Fruit fly (Drosophila melanogaster) whole organism, embryonic: ENCODE results near the gene CG34258.

Source experiments
- Adf1 ChIP-seq: fragments of 200-800 bp; sonication (Bioruptor generic); IDR thresholded peaks from 2 replicates; pipeline ENCODE4 v1.3.6; 2022; ENCODE audit warnings: missing biosample characterization, missing genetic modification characterization
- Atf-2 ChIP-seq: fragments of 200-800 bp; sonication (Bioruptor generic); optimal IDR thresholded peaks from 2 replicates; lab custom pipeline; 2016; ENCODE audit warnings: missing biosample characterization, missing genetic modification characterization
- CG10321 ChIP-seq: fragments of 200-800 bp; sonication (Bioruptor generic); IDR thresholded peaks from 2 replicates; pipeline ENCODE4 v1.3.6; 2022; ENCODE audit warnings: missing biosample characterization, missing genetic modification characterization
- CG10543 ChIP-seq: fragments of 200-800 bp; sonication (Bioruptor generic); optimal IDR thresholded peaks from 3 replicates; lab custom pipeline; 2017; ENCODE audit warnings: missing biosample characterization, mild to moderate bottlenecking, missing genetic modification characterization, moderate library complexity
- CG11398 ChIP-seq: fragments of 200-800 bp; sonication (Bioruptor generic); optimal IDR thresholded peaks from 2 replicates; lab custom pipeline; 2016; ENCODE audit warnings: missing biosample characterization, missing genetic modification characterization
- CG11456 ChIP-seq: fragments of 200-800 bp; sonication (Bioruptor generic); IDR thresholded peaks from 3 replicates; pipeline ENCODE4 v1.3.6; 2022; ENCODE audit warnings: missing biosample characterization, missing genetic modification characterization
- CG11560 ChIP-seq: fragments of 200-800 bp; sonication (Bioruptor generic); IDR thresholded peaks from 3 replicates; pipeline ENCODE4 v1.3.6; 2022; ENCODE audit warnings: missing biosample characterization, missing genetic modification characterization
- CG11723 ChIP-seq: fragments of 200-800 bp; sonication (Bioruptor generic); optimal IDR thresholded peaks from 2 replicates; lab custom pipeline; 2017; ENCODE audit warnings: missing biosample characterization, mild to moderate bottlenecking, missing genetic modification characterization
- CG12744 ChIP-seq: fragments of 200-800 bp; sonication (Bioruptor generic); optimal IDR thresholded peaks from 2 replicates; lab custom pipeline; 2016; ENCODE audit warnings: missing biosample characterization, missing genetic modification characterization
- CG14965 ChIP-seq: fragments of 200-800 bp; sonication (Bioruptor generic); optimal IDR thresholded peaks from 2 replicates; lab custom pipeline; 2016; ENCODE audit warnings: missing biosample characterization, missing genetic modification characterization, borderline replicate concordance
- CG16815 ChIP-seq: fragments of 200-800 bp; sonication (Bioruptor generic); optimal IDR thresholded peaks from 3 replicates; lab custom pipeline; 2017; ENCODE audit warnings: missing biosample characterization, mild to moderate bottlenecking, missing genetic modification characterization
- CG17802 ChIP-seq: fragments of 200-800 bp; sonication (Bioruptor generic); optimal IDR thresholded peaks from 2 replicates; lab custom pipeline; 2018; ENCODE audit warnings: missing biosample characterization, mild to moderate bottlenecking, missing genetic modification characterization, moderate library complexity
- CG18011 ChIP-seq: fragments of 200-800 bp; sonication (Bioruptor generic); optimal IDR thresholded peaks from 2 replicates; lab custom pipeline; 2017; ENCODE audit warnings: missing biosample characterization, missing genetic modification characterization, mild to moderate bottlenecking, moderate library complexity, missing genotype
- CG1832 ChIP-seq: fragments of 200-800 bp; sonication (Bioruptor generic); optimal IDR thresholded peaks from 2 replicates; lab custom pipeline; 2017; ENCODE audit warnings: missing biosample characterization, mild to moderate bottlenecking, missing genetic modification characterization, inconsistent platforms
- CG3065 ChIP-seq: fragments of 200-800 bp; sonication (Bioruptor generic); optimal IDR thresholded peaks from 2 replicates; lab custom pipeline; 2016; ENCODE audit warnings: missing biosample characterization, missing genetic modification characterization
- CG3281 ChIP-seq: fragments of 200-800 bp; sonication (Bioruptor generic); optimal IDR thresholded peaks from 3 replicates; lab custom pipeline; 2017; ENCODE audit warnings: missing biosample characterization, mild to moderate bottlenecking, missing genetic modification characterization
- CG33557 ChIP-seq: fragments of 200-800 bp; sonication (Bioruptor generic); optimal IDR thresholded peaks from 2 replicates; lab custom pipeline; 2019; ENCODE audit warnings: missing biosample characterization, mild to moderate bottlenecking, missing genetic modification characterization, moderate library complexity
- CG3847 ChIP-seq: fragments of 200-800 bp; sonication (Bioruptor generic); IDR thresholded peaks from 2 replicates; pipeline ENCODE4 v1.3.6; 2022; ENCODE audit warnings: missing biosample characterization, missing genetic modification characterization
- CG4404 ChIP-seq: fragments of 200-800 bp; sonication (Bioruptor generic); IDR thresholded peaks from 2 replicates; pipeline ENCODE4 v1.3.6; 2022; ENCODE audit warnings: missing biosample characterization, missing genetic modification characterization
- CG4707 ChIP-seq: fragments of 200-800 bp; sonication (Bioruptor generic); optimal IDR thresholded peaks from 2 replicates; lab custom pipeline; 2018; ENCODE audit warnings: missing biosample characterization, mild to moderate bottlenecking, missing genetic modification characterization, moderate library complexity
- CG7271 ChIP-seq: fragments of 200-800 bp; sonication (Bioruptor generic); optimal IDR thresholded peaks from 2 replicates; lab custom pipeline; 2018; ENCODE audit warnings: missing biosample characterization, mild to moderate bottlenecking, missing genetic modification characterization, moderate library complexity
- CG8944 ChIP-seq: fragments of 200-800 bp; sonication (Bioruptor generic); optimal IDR thresholded peaks from 3 replicates; lab custom pipeline; 2016; ENCODE audit warnings: missing biosample characterization, missing genetic modification characterization
- CG9215 ChIP-seq: fragments of 200-800 bp; sonication (Bioruptor generic); IDR thresholded peaks from 2 replicates; pipeline ENCODE4 v1.3.6; 2022; ENCODE audit warnings: missing biosample characterization, missing genetic modification characterization
- Dek ChIP-seq: fragments of 200-800 bp; sonication (Bioruptor generic); optimal IDR thresholded peaks from 3 replicates; lab custom pipeline; 2019; ENCODE audit warnings: missing biosample characterization, mild to moderate bottlenecking, missing genetic modification characterization, moderate library complexity
- GATAe ChIP-seq: fragments of 200-800 bp; sonication (Bioruptor generic); conservative IDR thresholded peaks from 2 replicates; pipeline ENCODE4 v1.3.6; 2022; ENCODE audit warnings: missing biosample characterization, missing genetic modification characterization
- Mrtf ChIP-seq: fragments of 200-800 bp; sonication (Bioruptor generic); IDR thresholded peaks from 3 replicates; pipeline ENCODE4 v1.3.6; 2022; ENCODE audit warnings: missing biosample characterization, missing genetic modification characterization
- Neu2 ChIP-seq: fragments of 200-800 bp; sonication (Bioruptor generic); optimal IDR thresholded peaks from 3 replicates; lab custom pipeline; 2016; ENCODE audit warnings: missing biosample characterization, missing genetic modification characterization, borderline replicate concordance
- Optix ChIP-seq: fragments of 200-800 bp; sonication (Bioruptor generic); IDR thresholded peaks from 3 replicates; pipeline ENCODE4 v1.3.6; 2022; ENCODE audit warnings: missing biosample characterization, missing genetic modification characterization
- Rx ChIP-seq: fragments of 200-800 bp; sonication (Bioruptor generic); IDR thresholded peaks from 2 replicates; pipeline ENCODE4 v1.3.6; 2022; ENCODE audit warnings: missing biosample characterization, missing genetic modification characterization
- Vsx1 ChIP-seq: fragments of 200-800 bp; sonication (Bioruptor generic); optimal IDR thresholded peaks from 2 replicates; lab custom pipeline; 2017; ENCODE audit warnings: missing biosample characterization, mild to moderate bottlenecking, missing genetic modification characterization, missing genetic modification reagents
- Xrp1 ChIP-seq: fragments of 200-800 bp; sonication (Bioruptor generic); IDR thresholded peaks from 2 replicates; pipeline ENCODE4 v1.3.6; 2022; ENCODE audit warnings: missing biosample characterization, missing genetic modification characterization
- cas ChIP-seq: fragments of 200-800 bp; sonication (Bioruptor generic); IDR thresholded peaks from 2 replicates; pipeline ENCODE4 v1.3.6; 2022; ENCODE audit warnings: missing biosample characterization, missing genetic modification characterization
- crol ChIP-seq: fragments of 200-800 bp; sonication (Bioruptor generic); IDR thresholded peaks from 2 replicates; pipeline ENCODE4 v1.3.6; 2022; ENCODE audit warnings: missing biosample characterization, missing genetic modification characterization
- dmrt11E ChIP-seq: fragments of 200-800 bp; sonication (Bioruptor generic); optimal IDR thresholded peaks from 3 replicates; lab custom pipeline; 2018; ENCODE audit warnings: missing biosample characterization, mild to moderate bottlenecking, missing genetic modification characterization, moderate library complexity
- dpn ChIP-seq, 2 experiments: fragments of 200-800 bp; sonication (Bioruptor generic); optimal IDR thresholded peaks; 3 replicates each; lab custom pipeline; 2016; ENCODE audit warnings: missing biosample characterization in 2 of 2, missing genetic modification characterization in 2 of 2
- ems ChIP-seq: fragments of 200-800 bp; sonication (Bioruptor generic); optimal IDR thresholded peaks from 3 replicates; lab custom pipeline; 2016; ENCODE audit warnings: missing biosample characterization, missing genetic modification characterization
- eyg ChIP-seq: fragments of 200-800 bp; sonication (Bioruptor generic); optimal IDR thresholded peaks from 3 replicates; lab custom pipeline; 2016; ENCODE audit warnings: missing biosample characterization, missing genetic modification characterization
- gro ChIP-seq: fragments of 200-800 bp; sonication (Bioruptor generic); optimal IDR thresholded peaks from 2 replicates; lab custom pipeline; 2016; ENCODE audit warnings: missing biosample characterization, missing genetic modification characterization
- h ChIP-seq: fragments of >200 bp; optimal IDR thresholded peaks from 2 replicates; lab custom pipeline; 2017
- ham ChIP-seq: fragments of 200-800 bp; sonication (Bioruptor generic); IDR thresholded peaks from 2 replicates; pipeline ENCODE4 v1.3.6; 2022; ENCODE audit warnings: missing biosample characterization, missing genetic modification characterization
- hbn ChIP-seq: fragments of 200-800 bp; sonication (Bioruptor generic); IDR thresholded peaks from 2 replicates; pipeline ENCODE4 v1.3.6; 2022; ENCODE audit warnings: missing biosample characterization, missing genetic modification characterization; ENCODE audit not compliant: partially characterized antibody
- klu ChIP-seq: fragments of 200-800 bp; sonication (Bioruptor generic); IDR thresholded peaks from 2 replicates; pipeline ENCODE4 v1.3.6; 2022; ENCODE audit warnings: missing biosample characterization, missing genetic modification characterization
- lola ChIP-seq, 3 experiments: fragments of >200 bp in 2 of 3; fragments of 200-800 bp in 1 of 3; sonication (Bioruptor generic) in 1 of 3; optimal IDR thresholded peaks; 2 replicates each; lab custom pipeline; 2017 to 2019; ENCODE audit warnings: missing biosample characterization in 3 of 3, missing genetic modification characterization in 3 of 3, mild to moderate bottlenecking in 1 of 3, moderate library complexity in 1 of 3
- otp ChIP-seq: fragments of 200-800 bp; sonication (Bioruptor generic); IDR thresholded peaks from 3 replicates; pipeline ENCODE4, ENCODE4 v1.3.6; 2022; ENCODE audit warnings: missing biosample characterization, missing genetic modification characterization
- phol ChIP-seq: fragments of 200-800 bp; sonication (Bioruptor generic); optimal IDR thresholded peaks from 3 replicates; lab custom pipeline; 2018; ENCODE audit warnings: missing biosample characterization, mild to moderate bottlenecking, missing genetic modification characterization, moderate library complexity
- prd ChIP-seq, 3 experiments: fragments of >200 bp in 2 of 3; fragments of 200-800 bp in 1 of 3; sonication (Bioruptor generic) in 1 of 3; optimal IDR thresholded peaks in 2 of 3; IDR thresholded peaks in 1 of 3; 2 replicates in 2 of 3; 3 replicates in 1 of 3; pipeline versions ENCODE4 v1.3.6 to Lab custom; 2017 to 2022; ENCODE audit warnings: missing biosample characterization in 1 of 3, missing genetic modification characterization in 1 of 3
- psq ChIP-seq: fragments of 200-800 bp; sonication (Bioruptor generic); optimal IDR thresholded peaks from 2 replicates; lab custom pipeline; 2017; ENCODE audit warnings: missing biosample characterization, missing genetic modification characterization
- ttk ChIP-seq: fragments of 200-800 bp; sonication (Bioruptor generic); IDR thresholded peaks from 2 replicates; pipeline ENCODE4 v2.1.2; 2022; ENCODE audit warnings: missing biosample characterization, missing genetic modification characterization
- unpg ChIP-seq: fragments of 200-800 bp; sonication (Bioruptor generic); optimal IDR thresholded peaks from 3 replicates; lab custom pipeline; 2018; ENCODE audit warnings: missing biosample characterization, mild to moderate bottlenecking, missing genetic modification characterization, moderate library complexity
- vvl ChIP-seq: fragments of 200-800 bp; sonication (Bioruptor generic); IDR thresholded peaks from 2 replicates; pipeline ENCODE4 v1.3.6; 2022; ENCODE audit warnings: missing biosample characterization, missing genetic modification characterization
- wor ChIP-seq: fragments of 200-800 bp; sonication (Bioruptor generic); IDR thresholded peaks from 2 replicates; pipeline ENCODE4 v1.3.6; 2022; ENCODE audit warnings: missing biosample characterization, missing genetic modification characterization

Gene CG34258

DNA sequence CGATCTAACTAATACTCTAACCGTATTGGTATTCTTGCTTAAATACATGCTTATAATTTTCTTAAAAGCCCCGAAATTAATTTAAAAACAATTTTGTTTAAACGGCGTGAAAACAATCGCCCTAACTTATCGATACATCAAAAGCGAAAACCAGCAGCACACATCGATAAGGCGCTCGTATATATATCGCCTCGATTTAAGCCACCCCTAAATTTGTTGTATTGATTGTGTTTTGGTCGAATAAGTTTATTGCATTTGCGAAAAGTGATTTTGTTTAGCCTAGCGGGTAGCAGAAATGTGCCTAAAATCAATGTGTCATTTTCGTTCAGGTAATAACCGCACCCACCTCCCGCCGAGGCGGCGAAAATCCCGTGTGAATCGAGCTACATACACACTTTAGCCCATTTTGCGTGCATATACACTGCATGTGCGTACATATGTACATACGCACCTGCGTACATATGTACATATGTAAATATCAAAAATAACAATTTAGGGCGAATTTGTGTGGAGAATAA, 40.0 kb upstream of the CG34258 start, which contains the start of the genes CG7646 and Nca (continued):
- TF ChIP-seq GATAe (GFP tag; lab: Robert Waterston, UW) (no peak), Atf-2 (GFP tag; lab: Kevin White, UChicago) (no peak), CG10543 (GFP tag; lab: Kevin White, UChicago) (peak; percentile 64), CG14965 (GFP tag; lab: Kevin White, UChicago) (no peak), Vsx1 (GFP tag; lab: Kevin White, UChicago) (no peak), wor (no peak), CG3281 (GFP tag; lab: Kevin White, UChicago) (peak; percentile 28), eyg (GFP tag; lab: Kevin White, UChicago) (no peak), phol (peak; percentile 13), Neu2 (GFP tag; lab: Kevin White, UChicago) (no peak), CG9215 (GFP tag; lab: Robert Waterston, UW) (no peak), CG11723 (GFP tag; lab: Kevin White, UChicago) (no peak), CG1832 (GFP tag; lab: Kevin White, UChicago) (no peak), CG11398 (no peak), psq (GFP tag; lab: Kevin White, UChicago) (no peak), CG11560 (tag; lab: Robert Waterston, UW) (no peak), CG10321 (no peak), CG4707 (GFP tag; lab: Kevin White, UChicago) (no peak), Dek (tag; lab: Kevin White, UChicago) (no peak), klu (no peak), CG4404 (GFP tag; lab: Robert Waterston, UW) (no peak), crol (GFP tag; lab: Robert Waterston, UW) (no peak), ham (GFP tag; lab: Robert Waterston, UW) (no peak), CG33557 (GFP tag; lab: Kevin White, UChicago) (peak; percentile 58), cas (no peak), unpg (GFP tag; lab: Kevin White, UChicago) (no peak), Rx (GFP tag; lab: Robert Waterston, UW) (no peak), CG3065 (GFP tag; lab: Kevin White, UChicago) (no peak), hbn (GFP tag; lab: Robert Waterston, UW) (peak; percentile 85), otp (GFP tag; lab: Robert Waterston, UW) (no peak), CG16815 (GFP tag; lab: Kevin White, UChicago) (no peak), prd (optimal IDR thresholded peaks at IDR 0.05; lab: Kevin White, UChicago) (no peak), prd (GFP tag; IDR thresholded peaks at IDR 0.05; lab: Robert Waterston, UW) (no peak), CG7271 (tag; lab: Kevin White, UChicago) (no peak), CG12744 (GFP tag; lab: Kevin White, UChicago) (no peak), CG8944 (no peak), Xrp1 (GFP tag; lab: Robert Waterston, UW) (no peak), Optix (GFP tag; lab: Robert Waterston, UW) (no peak), dpn (GFP tag; optimal IDR thresholded peaks at IDR 0.05; lab: Kevin White, UChicago) (no peak), ems (no peak), h (lab: Kevin White, UChicago) (no peak), ttk (no peak), CG3847 (GFP tag; lab: Robert Waterston, UW) (no peak), Mrtf (GFP tag; lab: Robert Waterston, UW) (no peak), lola (GFP tag; optimal IDR thresholded peaks at IDR 0.05; lab: Kevin White, UChicago) (no peak), vvl (GFP tag; lab: Robert Waterston, UW) (no peak), Adf1 (GFP tag; lab: Robert Waterston, UW) (no peak), dmrt11E (tag; lab: Kevin White, UChicago) (no peak), CG17802 (tag; lab: Kevin White, UChicago) (no peak), CG11456 (GFP tag; lab: Robert Waterston, UW) (no peak), gro (GFP tag; lab: Kevin White, UChicago) (no peak), CG18011 (GFP tag; lab: Kevin White, UChicago) (no peak)
